Fruit fly (Drosophila melanogaster) whole organism, embryonic: ENCODE measurements around the gene Hr4.
A peak's percentile ranks its signal among the peaks of the same experiment; 100 is the strongest.

Experiments
- Adf1 ChIP-seq: fragments of 200-800 bp; sonication (Bioruptor generic); IDR thresholded peaks from 2 replicates; pipeline ENCODE4 v1.3.6; 2022; ENCODE audit warnings: missing biosample characterization, missing genetic modification characterization
- B-H2 ChIP-seq: fragments of 200-800 bp; sonication (Bioruptor generic); optimal IDR thresholded peaks from 2 replicates; lab custom pipeline; 2018; ENCODE audit warnings: missing biosample characterization, mild to moderate bottlenecking, missing genetic modification characterization
- BEAF-32 ChIP-seq: fragments of 200-800 bp; sonication (Bioruptor generic); optimal IDR thresholded peaks from 3 replicates; lab custom pipeline; 2017; ENCODE audit warnings: missing biosample characterization, missing genetic modification characterization, mild to moderate bottlenecking, moderate library complexity, missing genetic modification reagents
- CG12155 ChIP-seq: fragments of 200-800 bp; sonication (Bioruptor generic); optimal IDR thresholded peaks from 3 replicates; lab custom pipeline; 2016; ENCODE audit warnings: missing biosample characterization, missing genetic modification characterization
- CG12659 ChIP-seq: fragments of 200-800 bp; sonication (Bioruptor generic); optimal IDR thresholded peaks from 3 replicates; lab custom pipeline; 2017; ENCODE audit warnings: mild to moderate bottlenecking, missing biosample characterization, missing genetic modification reagents, missing genetic modification characterization
- CG14667 ChIP-seq: fragments of 200-800 bp; sonication (Bioruptor generic); IDR thresholded peaks from 2 replicates; pipeline ENCODE4 v1.3.6; 2022; ENCODE audit warnings: missing biosample characterization, missing genetic modification characterization
- CG14965 ChIP-seq: fragments of 200-800 bp; sonication (Bioruptor generic); optimal IDR thresholded peaks from 2 replicates; lab custom pipeline; 2016; ENCODE audit warnings: missing biosample characterization, missing genetic modification characterization, borderline replicate concordance
- CG1603 ChIP-seq: fragments of 200-800 bp; sonication (Bioruptor generic); optimal IDR thresholded peaks from 2 replicates; lab custom pipeline; 2019; ENCODE audit warnings: missing biosample characterization, mild to moderate bottlenecking, missing genetic modification characterization, moderate library complexity
- CG17328 ChIP-seq: fragments of 200-800 bp; sonication (Bioruptor generic); IDR thresholded peaks from 2 replicates; pipeline ENCODE4 v1.3.6; 2022; ENCODE audit warnings: missing biosample characterization, missing genetic modification characterization
- CG31365 ChIP-seq: fragments of 200-800 bp; sonication (Bioruptor generic); optimal IDR thresholded peaks from 2 replicates; lab custom pipeline; 2018; ENCODE audit warnings: missing biosample characterization, mild to moderate bottlenecking, missing genetic modification characterization
- CG31441 ChIP-seq: fragments of 200-800 bp; sonication (Bioruptor generic); IDR thresholded peaks from 2 replicates; pipeline ENCODE4 v1.3.6; 2022; ENCODE audit warnings: missing biosample characterization, missing genetic modification characterization
- CG34376 ChIP-seq: fragments of 200-800 bp; sonication (Bioruptor generic); optimal IDR thresholded peaks from 2 replicates; lab custom pipeline; 2018; ENCODE audit warnings: missing biosample characterization, mild to moderate bottlenecking, missing genetic modification characterization
- CG4282 ChIP-seq: fragments of 200-800 bp; sonication (Bioruptor generic); optimal IDR thresholded peaks from 2 replicates; lab custom pipeline; 2016; ENCODE audit warnings: missing biosample characterization, missing genetic modification characterization
- CG4854 ChIP-seq: fragments of 200-800 bp; sonication (Bioruptor generic); optimal IDR thresholded peaks from 2 replicates; lab custom pipeline; 2016; ENCODE audit warnings: missing biosample characterization, missing genetic modification characterization, inconsistent platforms
- CG5953 ChIP-seq: fragments of 200-800 bp; sonication (Bioruptor generic); IDR thresholded peaks from 2 replicates; pipeline ENCODE4 v1.3.6; 2022; ENCODE audit warnings: missing biosample characterization, missing genetic modification characterization
- CG8290 ChIP-seq, 3 experiments: fragments of 200-800 bp; sonication (Bioruptor generic); optimal IDR thresholded peaks; 2 replicates each; lab custom pipeline; 2016 to 2019; ENCODE audit warnings: missing biosample characterization in 3 of 3, missing genetic modification characterization in 3 of 3, mild to moderate bottlenecking in 2 of 3, moderate library complexity in 1 of 3
- CG8765 ChIP-seq: fragments of 200-800 bp; sonication (Bioruptor generic); IDR thresholded peaks from 2 replicates; pipeline ENCODE4 v1.3.6; 2022; ENCODE audit warnings: missing biosample characterization, missing genetic modification characterization
- CG8944 ChIP-seq: fragments of 200-800 bp; sonication (Bioruptor generic); optimal IDR thresholded peaks from 3 replicates; lab custom pipeline; 2016; ENCODE audit warnings: missing biosample characterization, missing genetic modification characterization
- CG9876 ChIP-seq: fragments of 200-800 bp; sonication (Bioruptor generic); optimal IDR thresholded peaks from 2 replicates; lab custom pipeline; 2016; ENCODE audit warnings: missing biosample characterization, missing genetic modification characterization
- CG9932 ChIP-seq: fragments of 200-800 bp; sonication (Bioruptor generic); IDR thresholded peaks from 2 replicates; pipeline ENCODE4 v1.3.6; 2022; ENCODE audit warnings: missing biosample characterization, missing genetic modification characterization
- CrebB ChIP-seq: fragments of 200-800 bp; sonication (Bioruptor generic); optimal IDR thresholded peaks from 3 replicates; lab custom pipeline; 2018; ENCODE audit warnings: missing biosample characterization, mild to moderate bottlenecking, missing genetic modification characterization
- D19A ChIP-seq: fragments of 200-800 bp; optimal IDR thresholded peaks from 3 replicates; lab custom pipeline; 2019; ENCODE audit warnings: missing biosample characterization, mild to moderate bottlenecking, missing genetic modification characterization, moderate library complexity
- Dbx ChIP-seq: fragments of 200-800 bp; sonication (Bioruptor generic); IDR thresholded peaks from 3 replicates; pipeline ENCODE4 v1.3.6; 2022; ENCODE audit warnings: missing biosample characterization, missing genetic modification characterization
- Dll ChIP-seq: fragments of 200-800 bp; sonication (Bioruptor generic); IDR thresholded peaks from 4 replicates; pipeline ENCODE4 v1.3.6; 2022; ENCODE audit warnings: missing biosample characterization, missing genetic modification characterization; ENCODE audit not compliant: partially characterized antibody
- Doc3 ChIP-seq: fragments of 200-800 bp; sonication (Bioruptor generic); IDR thresholded peaks from 3 replicates; pipeline ENCODE4 v1.3.6; 2022; ENCODE audit warnings: missing biosample characterization, missing genetic modification characterization; ENCODE audit not compliant: partially characterized antibody
- HLH4C ChIP-seq: fragments of 200-800 bp; sonication (Bioruptor generic); IDR thresholded peaks from 3 replicates; pipeline ENCODE4 v1.3.6; 2022; ENCODE audit warnings: missing biosample characterization, missing genetic modification characterization; ENCODE audit not compliant: partially characterized antibody
- HLHmδ ChIP-seq: fragments of 200-800 bp; sonication (Bioruptor generic); optimal IDR thresholded peaks from 2 replicates; lab custom pipeline; 2018; ENCODE audit warnings: missing biosample characterization, mild to moderate bottlenecking, missing genetic modification characterization, moderate library complexity
- Mad ChIP-seq: fragments of 200-800 bp; sonication (Bioruptor generic); optimal IDR thresholded peaks from 2 replicates; lab custom pipeline; 2016; ENCODE audit warnings: missing biosample characterization, missing genetic modification characterization
- Mrtf ChIP-seq: fragments of 200-800 bp; sonication (Bioruptor generic); IDR thresholded peaks from 3 replicates; pipeline ENCODE4 v1.3.6; 2022; ENCODE audit warnings: missing biosample characterization, missing genetic modification characterization
- Scr ChIP-seq: fragments of 200-800 bp; sonication (Bioruptor generic); IDR thresholded peaks from 2 replicates; pipeline ENCODE4 v1.3.6; 2022; ENCODE audit warnings: missing biosample characterization, missing genetic modification characterization; ENCODE audit not compliant: partially characterized antibody
- Sin3A ChIP-seq: fragments of >200 bp; optimal IDR thresholded peaks from 2 replicates; lab custom pipeline; 2018
- TFAM ChIP-seq: fragments of 200-800 bp; sonication (Bioruptor generic); optimal IDR thresholded peaks from 2 replicates; lab custom pipeline; 2017; ENCODE audit warnings: missing biosample characterization, missing genetic modification characterization, inconsistent platforms
- Taf1 ChIP-seq: fragments of 200-800 bp; sonication (Bioruptor generic); IDR thresholded peaks from 2 replicates; pipeline ENCODE4 v1.3.6; 2022; ENCODE audit warnings: missing biosample characterization, missing genetic modification characterization
- bab2 ChIP-seq: fragments of 200-800 bp; sonication (Bioruptor generic); optimal IDR thresholded peaks from 2 replicates; lab custom pipeline; 2016; ENCODE audit warnings: missing biosample characterization, missing genetic modification characterization
- cato ChIP-seq: fragments of 200-800 bp; sonication (Bioruptor generic); optimal IDR thresholded peaks from 2 replicates; lab custom pipeline; 2016; ENCODE audit warnings: missing biosample characterization, missing genetic modification characterization, borderline replicate concordance
- chn ChIP-seq: fragments of 200-800 bp; sonication (Bioruptor generic); optimal IDR thresholded peaks from 2 replicates; lab custom pipeline; 2016; ENCODE audit warnings: missing biosample characterization, missing genetic modification characterization
- danr ChIP-seq: fragments of 200-800 bp; sonication (Bioruptor generic); IDR thresholded peaks from 2 replicates; pipeline ENCODE4 v1.3.6; 2022; ENCODE audit warnings: missing biosample characterization, missing genetic modification characterization
- dati ChIP-seq: fragments of 200-800 bp; sonication (Bioruptor generic); IDR thresholded peaks from 2 replicates; pipeline ENCODE4 v1.3.6; 2022; ENCODE audit warnings: missing biosample characterization, missing genetic modification characterization
- grn ChIP-seq: fragments of 200-800 bp; sonication (Bioruptor generic); optimal IDR thresholded peaks from 3 replicates; lab custom pipeline; 2017; ENCODE audit warnings: missing biosample characterization, missing genetic modification characterization
- klu ChIP-seq: fragments of 200-800 bp; sonication (Bioruptor generic); IDR thresholded peaks from 2 replicates; pipeline ENCODE4 v1.3.6; 2022; ENCODE audit warnings: missing biosample characterization, missing genetic modification characterization
- lola ChIP-seq, 3 experiments: fragments of >200 bp in 2 of 3; fragments of 200-800 bp in 1 of 3; sonication (Bioruptor generic) in 1 of 3; optimal IDR thresholded peaks; 2 replicates each; lab custom pipeline; 2017 to 2019; ENCODE audit warnings: missing biosample characterization in 3 of 3, missing genetic modification characterization in 3 of 3, mild to moderate bottlenecking in 1 of 3, moderate library complexity in 1 of 3
- otp ChIP-seq: fragments of 200-800 bp; sonication (Bioruptor generic); IDR thresholded peaks from 3 replicates; pipeline ENCODE4, ENCODE4 v1.3.6; 2022; ENCODE audit warnings: missing biosample characterization, missing genetic modification characterization
- pfk ChIP-seq: fragments of 200-800 bp; sonication (Bioruptor generic); optimal IDR thresholded peaks from 2 replicates; lab custom pipeline; 2018; ENCODE audit warnings: missing biosample characterization, mild to moderate bottlenecking, missing genetic modification characterization, moderate library complexity
- ranshi ChIP-seq: fragments of 200-800 bp; sonication (Bioruptor generic); IDR thresholded peaks from 2 replicates; pipeline ENCODE4 v1.3.6; 2022; ENCODE audit warnings: missing biosample characterization, missing genetic modification characterization
- repo ChIP-seq: fragments of 200-800 bp; sonication (Bioruptor generic); optimal IDR thresholded peaks from 2 replicates; lab custom pipeline; 2016; ENCODE audit warnings: missing biosample characterization, missing genetic modification characterization
- rib ChIP-seq: fragments of 200-800 bp; sonication (Bioruptor generic); IDR thresholded peaks from 2 replicates; pipeline ENCODE4 v1.3.6; 2022; ENCODE audit warnings: missing biosample characterization, missing genetic modification characterization
- unpg ChIP-seq: fragments of 200-800 bp; sonication (Bioruptor generic); optimal IDR thresholded peaks from 3 replicates; lab custom pipeline; 2018; ENCODE audit warnings: missing biosample characterization, mild to moderate bottlenecking, missing genetic modification characterization, moderate library complexity
- usp ChIP-seq: fragments of >200 bp; optimal IDR thresholded peaks from 2 replicates; lab custom pipeline; 2017; ENCODE audit warnings: missing biosample characterization, missing genetic modification characterization
- vnd ChIP-seq: fragments of 200-800 bp; sonication (Bioruptor generic); IDR thresholded peaks from 3 replicates; pipeline ENCODE4 v1.3.6; 2022; ENCODE audit warnings: missing biosample characterization, missing genetic modification characterization; ENCODE audit not compliant: partially characterized antibody
- wek ChIP-seq: fragments of 200-800 bp; sonication (Bioruptor generic); optimal IDR thresholded peaks from 3 replicates; lab custom pipeline; 2018; ENCODE audit warnings: missing biosample characterization, mild to moderate bottlenecking, missing genetic modification characterization, moderate library complexity

Hr4 gene

dm6 chrX:1940020-1940419 lies 1.7 kb upstream of the Hr4 start, which contains the start of the genes CG3857 and CG3587 (continued):
- 0 out of 2 replicates have a peak, but pooled peaks have one; percentile 25 for TF ChIP-seq CG5953 (GFP tag; lab: Robert Waterston, UW)
- no peak for TF ChIP-seq HLH4C
- TF ChIP-seq pfk (GFP tag; lab: Kevin White, UChicago), result peak; percentile 39
- TF ChIP-seq danr, result peak; percentile 52; the same call in 1 of the 2 replicates
- TF ChIP-seq HLHmδ, result no peak
- peak; percentile 56; the same call in 1 of the 3 replicates for TF ChIP-seq Dbx
- TF ChIP-seq grn (GFP tag; lab: Kevin White, UChicago), result no peak
- peak; percentile 77 for TF ChIP-seq Mad (GFP tag; lab: Kevin White, UChicago)
- peak; percentile 79 for TF ChIP-seq CG8290 (GFP tag; optimal IDR thresholded peaks at IDR 0.05; lab: Kevin White, UChicago)
- TF ChIP-seq CG8290 (tag; optimal IDR thresholded peaks at IDR 0.05; lab: Kevin White, UChicago), result peak; percentile 57 to 70
- peak; percentile 69 for TF ChIP-seq CG9876
- peak; percentile 83 for TF ChIP-seq bab2
- TF ChIP-seq CG9932 (GFP tag; lab: Robert Waterston, UW), result peak; percentile 84
- TF ChIP-seq Dll (GFP tag; lab: Robert Waterston, UW), result no peak
- peak; percentile 55 for TF ChIP-seq D19A (tag; lab: Kevin White, UChicago)
- TF ChIP-seq CG12155 (GFP tag; lab: Kevin White, UChicago), result peak; percentile 68
- peak; percentile 57; the same call in 1 of the 2 replicates for TF ChIP-seq klu (GFP tag; lab: Robert Waterston, UW)
- TF ChIP-seq CG8944 (GFP tag; lab: Kevin White, UChicago), result peak; percentile 82
- TF ChIP-seq dati (GFP tag; lab: Robert Waterston, UW), result no peak
- TF ChIP-seq CG4854 (GFP tag; lab: Kevin White, UChicago), result peak; percentile 28
- peak; percentile 50 for TF ChIP-seq cato (GFP tag; lab: Kevin White, UChicago)
- peak; percentile 64 for TF ChIP-seq repo (GFP tag; lab: Kevin White, UChicago)
- TF ChIP-seq rib (GFP tag; lab: Robert Waterston, UW), result no peak
- TF ChIP-seq CG31365, result no peak
- TF ChIP-seq CG8765 (GFP tag; lab: Robert Waterston, UW), result peak; percentile 58
- TF ChIP-seq vnd, result no peak
- peak; percentile 57; the same call in 1 of the 2 replicates for TF ChIP-seq CG31441 (GFP tag; lab: Robert Waterston, UW)
- no peak for TF ChIP-seq CG14667 (GFP tag; lab: Robert Waterston, UW)
- peak; percentile 53 for TF ChIP-seq BEAF-32 (GFP tag; lab: Kevin White, UChicago)
- TF ChIP-seq wek (GFP tag; lab: Kevin White, UChicago), result no peak
- no peak for TF ChIP-seq Doc3 (GFP tag; lab: Robert Waterston, UW)
- peak; percentile 69 for TF ChIP-seq Sin3A (lab: Kevin White, UChicago)
- TF ChIP-seq unpg (GFP tag; lab: Kevin White, UChicago), result peak; percentile 57
- TF ChIP-seq CrebB (tag; lab: Kevin White, UChicago), result peak; percentile 44
- no peak for TF ChIP-seq Adf1 (GFP tag; lab: Robert Waterston, UW)
- TF ChIP-seq CG14965 (GFP tag; lab: Kevin White, UChicago), result no peak
- TF ChIP-seq B-H2 (GFP tag; lab: Kevin White, UChicago), result peak; percentile 44
- TF ChIP-seq lola (GFP tag; optimal IDR thresholded peaks at IDR 0.05; lab: Kevin White, UChicago), result peak in 1 of 3 experiments; percentile 67
- peak; percentile 43; the same call in 1 of the 2 replicates for TF ChIP-seq ranshi (GFP tag; lab: Robert Waterston, UW)
- no peak for TF ChIP-seq TFAM (GFP tag; lab: Kevin White, UChicago)
- peak; percentile 48; the same call in 1 of the 2 replicates for TF ChIP-seq Taf1 (GFP tag; lab: Robert Waterston, UW)
- peak; percentile 78 for TF ChIP-seq CG12659 (GFP tag; lab: Kevin White, UChicago)
- TF ChIP-seq CG4282 (GFP tag; lab: Kevin White, UChicago), result peak; percentile 64
- TF ChIP-seq CG17328 (GFP tag; lab: Robert Waterston, UW), result peak; percentile 59; the same call in 1 of the 2 replicates
- no peak for TF ChIP-seq Mrtf (GFP tag; lab: Robert Waterston, UW)
- TF ChIP-seq CG34376, result peak; percentile 39
- TF ChIP-seq CG1603 (tag; lab: Kevin White, UChicago), result peak; percentile 75
- peak; percentile 83 for TF ChIP-seq chn (GFP tag; lab: Kevin White, UChicago)
- no peak for TF ChIP-seq otp (GFP tag; lab: Robert Waterston, UW)
- peak; percentile 33 for TF ChIP-seq Scr (GFP tag; lab: Robert Waterston, UW)
- TF ChIP-seq usp, result no peak
